Fruit fly (Drosophila melanogaster) whole organism, embryonic: ENCODE measurements around the gene CG8420.
A peak's percentile ranks its signal among the peaks of the same experiment; 100 is the strongest.

ENCODE experiments used
- C15 ChIP-seq: fragments of 200-800 bp; sonication (Bioruptor generic); IDR thresholded peaks from 3 replicates; pipeline ENCODE4 v1.3.6; 2022; ENCODE audit warnings: missing biosample characterization, missing genetic modification characterization
- CG11085 ChIP-seq: fragments of 200-800 bp; sonication (Bioruptor generic); IDR thresholded peaks from 2 replicates; pipeline ENCODE4 v1.3.6; 2022; ENCODE audit warnings: missing biosample characterization, missing genetic modification characterization
- CG11504 ChIP-seq: fragments of 200-800 bp; sonication (Bioruptor generic); optimal IDR thresholded peaks from 3 replicates; lab custom pipeline; 2019; ENCODE audit warnings: missing biosample characterization, mild to moderate bottlenecking, missing genetic modification characterization, moderate library complexity
- CG13424 ChIP-seq: fragments of 200-800 bp; sonication (Bioruptor generic); optimal IDR thresholded peaks from 2 replicates; lab custom pipeline; 2019; ENCODE audit warnings: missing biosample characterization, mild to moderate bottlenecking, missing genetic modification characterization, moderate library complexity
- CG1603 ChIP-seq: fragments of 200-800 bp; sonication (Bioruptor generic); optimal IDR thresholded peaks from 2 replicates; lab custom pipeline; 2019; ENCODE audit warnings: missing biosample characterization, mild to moderate bottlenecking, missing genetic modification characterization, moderate library complexity
- CG16813 ChIP-seq: fragments of 200-800 bp; sonication (Bioruptor generic); IDR thresholded peaks from 3 replicates; pipeline ENCODE4 v1.3.6; 2022; ENCODE audit warnings: missing biosample characterization, missing genetic modification characterization; ENCODE audit not compliant: partially characterized antibody
- CG18011 ChIP-seq: fragments of 200-800 bp; sonication (Bioruptor generic); optimal IDR thresholded peaks from 2 replicates; lab custom pipeline; 2017; ENCODE audit warnings: missing biosample characterization, missing genetic modification characterization, mild to moderate bottlenecking, moderate library complexity, missing genotype
- CG3281 ChIP-seq: fragments of 200-800 bp; sonication (Bioruptor generic); optimal IDR thresholded peaks from 3 replicates; lab custom pipeline; 2017; ENCODE audit warnings: missing biosample characterization, mild to moderate bottlenecking, missing genetic modification characterization
- CG4424 ChIP-seq: fragments of 200-800 bp; sonication (Bioruptor generic); optimal IDR thresholded peaks from 3 replicates; lab custom pipeline; 2016; ENCODE audit warnings: missing biosample characterization, missing genetic modification characterization
- CG5245 ChIP-seq: fragments of 200-800 bp; sonication (Bioruptor generic); optimal IDR thresholded peaks from 3 replicates; lab custom pipeline; 2016; ENCODE audit warnings: missing biosample characterization, missing genetic modification characterization
- CG6254 ChIP-seq: fragments of 200-800 bp; sonication (Bioruptor generic); optimal IDR thresholded peaks from 3 replicates; lab custom pipeline; 2017; ENCODE audit warnings: mild to moderate bottlenecking, missing biosample characterization, missing genetic modification reagents, missing genetic modification characterization
- CG6654 ChIP-seq: fragments of 200-800 bp; sonication (Bioruptor generic); optimal IDR thresholded peaks from 2 replicates; lab custom pipeline; 2017; ENCODE audit warnings: missing biosample characterization, mild to moderate bottlenecking, missing genetic modification characterization
- CG6689 ChIP-seq: fragments of 200-800 bp; sonication (Bioruptor generic); IDR thresholded peaks from 2 replicates; pipeline ENCODE4 v1.3.6; 2022; ENCODE audit warnings: missing biosample characterization, missing genetic modification characterization
- CG6791 ChIP-seq: fragments of 200-800 bp; sonication (Bioruptor generic); IDR thresholded peaks from 3 replicates; pipeline ENCODE4 v1.3.6; 2022; ENCODE audit warnings: missing biosample characterization, missing genetic modification characterization; ENCODE audit not compliant: partially characterized antibody
- CG7745 ChIP-seq: fragments of 200-800 bp; sonication (Bioruptor generic); optimal IDR thresholded peaks from 2 replicates; lab custom pipeline; 2018; ENCODE audit warnings: missing biosample characterization, mild to moderate bottlenecking, missing genetic modification characterization, moderate library complexity
- CG7839 ChIP-seq: fragments of 200-800 bp; sonication (Bioruptor generic); optimal IDR thresholded peaks from 3 replicates; lab custom pipeline; 2018; ENCODE audit warnings: missing biosample characterization, mild to moderate bottlenecking, missing genetic modification characterization, moderate library complexity
- D19A ChIP-seq: fragments of 200-800 bp; optimal IDR thresholded peaks from 3 replicates; lab custom pipeline; 2019; ENCODE audit warnings: missing biosample characterization, mild to moderate bottlenecking, missing genetic modification characterization, moderate library complexity
- Hr51 ChIP-seq, 2 experiments: fragments of 200-800 bp; sonication (Bioruptor generic); optimal IDR thresholded peaks; 2 replicates in 1 of 2; 3 replicates in 1 of 2; lab custom pipeline; 2016 to 2018; ENCODE audit warnings: missing biosample characterization in 2 of 2, missing genetic modification characterization in 2 of 2, mild to moderate bottlenecking in 1 of 2, moderate library complexity in 1 of 2
- PHDP ChIP-seq: fragments of 200-800 bp; sonication (Bioruptor generic); optimal IDR thresholded peaks from 3 replicates; lab custom pipeline; 2018; ENCODE audit warnings: missing biosample characterization, mild to moderate bottlenecking, missing genetic modification characterization, moderate library complexity
- Xrp1 ChIP-seq: fragments of 200-800 bp; sonication (Bioruptor generic); IDR thresholded peaks from 2 replicates; pipeline ENCODE4 v1.3.6; 2022; ENCODE audit warnings: missing biosample characterization, missing genetic modification characterization
- YL-1 ChIP-seq: fragments of 200-800 bp; sonication (Bioruptor generic); optimal IDR thresholded peaks from 3 replicates; lab custom pipeline; 2017; ENCODE audit warnings: missing biosample characterization, mild to moderate bottlenecking, missing genetic modification characterization
- ab ChIP-seq: fragments of 200-800 bp; sonication (Bioruptor generic); optimal IDR thresholded peaks from 2 replicates; lab custom pipeline; 2016; ENCODE audit warnings: missing biosample characterization, missing genetic modification characterization
- abd-A ChIP-seq: fragments of 200-800 bp; sonication (Bioruptor generic); optimal IDR thresholded peaks from 3 replicates; lab custom pipeline; 2019; ENCODE audit warnings: missing biosample characterization, mild to moderate bottlenecking, missing genetic modification characterization, moderate library complexity
- amos ChIP-seq: fragments of 200-800 bp; sonication (Bioruptor generic); IDR thresholded peaks from 2 replicates; pipeline ENCODE4 v1.3.6; 2022; ENCODE audit warnings: missing biosample characterization, missing genetic modification characterization; ENCODE audit not compliant: partially characterized antibody
- ara ChIP-seq: fragments of 200-800 bp; sonication (Bioruptor generic); IDR thresholded peaks from 2 replicates; pipeline ENCODE4 v1.3.6; 2022; ENCODE audit warnings: missing biosample characterization, missing genetic modification characterization
- bsh ChIP-seq, 2 experiments: fragments of 200-800 bp; sonication (Bioruptor generic); optimal IDR thresholded peaks; 2 replicates each; lab custom pipeline; 2017 to 2018; ENCODE audit warnings: mild to moderate bottlenecking in 2 of 2, missing biosample characterization in 2 of 2, missing genetic modification characterization in 2 of 2, moderate library complexity in 1 of 2
- crol ChIP-seq: fragments of 200-800 bp; sonication (Bioruptor generic); IDR thresholded peaks from 2 replicates; pipeline ENCODE4 v1.3.6; 2022; ENCODE audit warnings: missing biosample characterization, missing genetic modification characterization
- dmrt11E ChIP-seq: fragments of 200-800 bp; sonication (Bioruptor generic); optimal IDR thresholded peaks from 3 replicates; lab custom pipeline; 2018; ENCODE audit warnings: missing biosample characterization, mild to moderate bottlenecking, missing genetic modification characterization, moderate library complexity
- dysf ChIP-seq: fragments of 200-800 bp; sonication (Bioruptor generic); IDR thresholded peaks from 3 replicates; pipeline ENCODE4 v1.3.6; 2022; ENCODE audit warnings: missing biosample characterization, missing genetic modification characterization
- fru ChIP-seq: fragments of >200 bp; optimal IDR thresholded peaks from 2 replicates; lab custom pipeline; 2017
- gem ChIP-seq: fragments of 200-800 bp; sonication (Bioruptor generic); optimal IDR thresholded peaks from 2 replicates; lab custom pipeline; 2019; ENCODE audit warnings: missing biosample characterization, mild to moderate bottlenecking, missing genetic modification characterization, moderate library complexity
- grau ChIP-seq: fragments of 200-800 bp; optimal IDR thresholded peaks from 3 replicates; lab custom pipeline; 2019; ENCODE audit warnings: missing biosample characterization, mild to moderate bottlenecking, missing genetic modification characterization, moderate library complexity
- inv ChIP-seq: fragments of 200-800 bp; sonication (Bioruptor generic); IDR thresholded peaks from 2 replicates; pipeline ENCODE4 v1.3.6; 2022; ENCODE audit warnings: missing biosample characterization, missing genetic modification characterization; ENCODE audit not compliant: partially characterized antibody
- lab ChIP-seq: fragments of 200-800 bp; sonication (Bioruptor generic); optimal IDR thresholded peaks from 3 replicates; lab custom pipeline; 2017; ENCODE audit warnings: missing biosample characterization, missing genetic modification characterization, mild to moderate bottlenecking, moderate library complexity, missing genetic modification reagents
- lbe ChIP-seq: fragments of 200-800 bp; sonication (Bioruptor generic); optimal IDR thresholded peaks from 2 replicates; lab custom pipeline; 2016; ENCODE audit warnings: missing biosample characterization, mild to moderate bottlenecking, missing genetic modification characterization
- lola ChIP-seq, 3 experiments: fragments of >200 bp in 2 of 3; fragments of 200-800 bp in 1 of 3; sonication (Bioruptor generic) in 1 of 3; optimal IDR thresholded peaks; 2 replicates each; lab custom pipeline; 2017 to 2019; ENCODE audit warnings: missing biosample characterization in 3 of 3, missing genetic modification characterization in 3 of 3, mild to moderate bottlenecking in 1 of 3, moderate library complexity in 1 of 3
- mam ChIP-seq: fragments of 200-800 bp; sonication (Bioruptor generic); optimal IDR thresholded peaks from 3 replicates; lab custom pipeline; 2016; ENCODE audit warnings: missing biosample characterization, missing genetic modification characterization
- nmo ChIP-seq: fragments of 200-800 bp; sonication (Bioruptor generic); optimal IDR thresholded peaks from 2 replicates; lab custom pipeline; 2018; ENCODE audit warnings: missing biosample characterization, mild to moderate bottlenecking, missing genetic modification characterization, moderate library complexity
- org-1 ChIP-seq: fragments of 200-800 bp; sonication (Bioruptor generic); optimal IDR thresholded peaks from 2 replicates; lab custom pipeline; 2017; ENCODE audit warnings: missing biosample characterization, missing genetic modification characterization
- pho ChIP-seq: fragments of 200-800 bp; sonication (Bioruptor generic); optimal IDR thresholded peaks from 2 replicates; lab custom pipeline; 2016; ENCODE audit warnings: missing biosample characterization, missing genetic modification characterization
- phol ChIP-seq: fragments of 200-800 bp; sonication (Bioruptor generic); optimal IDR thresholded peaks from 3 replicates; lab custom pipeline; 2018; ENCODE audit warnings: missing biosample characterization, mild to moderate bottlenecking, missing genetic modification characterization, moderate library complexity
- row ChIP-seq: fragments of 200-800 bp; sonication (Bioruptor generic); IDR thresholded peaks from 3 replicates; pipeline ENCODE4 v1.3.6; 2022; ENCODE audit warnings: missing biosample characterization, missing genetic modification characterization
- sens ChIP-seq: fragments of 200-800 bp; sonication (Bioruptor generic); peaks from one replicate; lab custom pipeline; 2016; ENCODE audit warnings: missing biosample characterization, missing genetic modification characterization
- slbo ChIP-seq: fragments of 200-800 bp; sonication (Bioruptor generic); IDR thresholded peaks from 2 replicates; pipeline ENCODE4 v1.3.6; 2022; ENCODE audit warnings: missing biosample characterization, missing genetic modification characterization
- slou ChIP-seq: fragments of 200-800 bp; sonication (Bioruptor generic); optimal IDR thresholded peaks from 3 replicates; lab custom pipeline; 2016; ENCODE audit warnings: missing biosample characterization, missing genetic modification characterization
- sna ChIP-seq: fragments of 200-800 bp; sonication (Bioruptor generic); IDR thresholded peaks from 2 replicates; pipeline ENCODE4 v1.3.6; 2022; ENCODE audit warnings: missing biosample characterization, missing genetic modification characterization; ENCODE audit not compliant: partially characterized antibody
- yki ChIP-seq: fragments of >200 bp; optimal IDR thresholded peaks from 3 replicates; lab custom pipeline; 2018

Gene CG8420

DNA sequence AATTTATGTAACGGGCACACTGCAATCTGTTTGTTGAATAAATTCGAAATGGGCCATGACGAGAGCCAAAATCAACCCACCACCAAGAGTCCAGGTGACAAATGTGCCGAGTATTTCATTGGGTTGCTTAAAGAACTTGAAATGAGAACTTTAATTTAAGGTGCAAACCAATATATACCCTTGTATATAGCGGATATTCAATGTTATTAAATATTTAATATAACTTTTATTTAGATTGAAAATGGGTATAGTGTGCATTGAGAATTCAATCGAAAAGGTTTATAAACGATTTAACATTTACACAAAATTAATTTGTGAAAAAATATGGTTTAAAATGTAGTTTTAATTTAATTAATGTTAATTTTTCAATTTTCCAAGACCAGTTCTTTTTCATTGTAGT is at the start of gene CG8420:
TSS of gene CG8420 (plus strand) at position 284 of the 400 bp plus-strand sequence.
- TF ChIP-seq slou (GFP tag; lab: Kevin White, UChicago) (no peak), lola (GFP tag; optimal IDR thresholded peaks at IDR 0.05; lab: Kevin White, UChicago) (peak in 1 of 3 experiments; percentile 59), lbe (GFP tag; lab: Kevin White, UChicago) (no peak), CG6254 (GFP tag; lab: Kevin White, UChicago) (no peak), org-1 (GFP tag; lab: Kevin White, UChicago) (no peak), CG7745 (tag; lab: Kevin White, UChicago) (peak; percentile 52), CG6689 (0 out of 2 replicates have a peak, but pooled peaks have one; percentile 13), D19A (tag; lab: Kevin White, UChicago) (peak; percentile 49), bsh (GFP tag; optimal IDR thresholded peaks at IDR 0.05; lab: Kevin White, UChicago) (peak in 1 of 2 experiments; percentile 69), nmo (GFP tag; lab: Kevin White, UChicago) (peak; percentile 3), crol (GFP tag; lab: Robert Waterston, UW) (no peak), CG18011 (GFP tag; lab: Kevin White, UChicago) (no peak)
- TF ChIP-seq, all 482 proteins: peak for 6

DNA sequence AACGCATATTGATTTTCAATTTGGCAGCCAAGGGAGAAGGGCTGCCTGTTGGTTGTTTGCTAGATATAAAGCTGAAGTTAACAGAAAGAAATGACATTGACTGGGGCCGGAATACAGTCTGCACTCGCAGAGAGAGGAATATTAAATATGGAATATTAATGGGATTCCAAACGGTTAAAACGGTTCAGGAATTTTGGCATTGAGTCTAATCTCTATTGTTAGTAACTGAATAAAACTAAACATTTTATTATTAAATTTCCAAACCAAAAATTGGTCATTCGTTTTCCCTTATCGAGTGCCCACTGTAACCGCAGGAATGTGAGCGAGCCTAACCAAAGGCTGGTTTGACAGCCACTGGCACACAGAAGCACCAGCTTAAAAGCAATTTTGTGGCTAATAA is 33.4 kb upstream of the CG8420 start:
- TF ChIP-seq sens (GFP tag; lab: Kevin White, UChicago) (peak; percentile 83), CG7839 (tag; lab: Kevin White, UChicago) (peak; percentile 3), CG5245 (GFP tag; lab: Kevin White, UChicago) (no peak), gem (tag; lab: Kevin White, UChicago) (peak; percentile 23), grau (tag; lab: Kevin White, UChicago) (peak; percentile 73), dmrt11E (peak; percentile 5), slbo (GFP tag; lab: Robert Waterston, UW) (0 out of 2 replicates have a peak, but pooled peaks have one; percentile 23), sna (no peak), amos (GFP tag; lab: Robert Waterston, UW) (no peak), phol (tag; lab: Kevin White, UChicago) (peak; percentile 3), YL-1 (GFP tag; lab: Kevin White, UChicago) (no peak), row (peak; percentile 53), Xrp1 (peak; percentile 35; the same call in 1 of the 2 replicates), CG11504 (tag; lab: Kevin White, UChicago) (peak; percentile 31), CG13424 (tag; lab: Kevin White, UChicago) (peak; percentile 1), CG3281 (GFP tag; lab: Kevin White, UChicago) (no peak), CG1603 (tag; lab: Kevin White, UChicago) (peak; percentile 19), dysf (GFP tag; lab: Robert Waterston, UW) (0 out of 3 replicates have a peak, but pooled peaks have one; percentile 28), CG6654 (GFP tag; lab: Kevin White, UChicago) (peak; percentile 71), fru (lab: Kevin White, UChicago) (no peak), CG11085 (GFP tag; lab: Robert Waterston, UW) (no peak), ara (GFP tag; lab: Robert Waterston, UW) (peak; percentile 37; the same call in 1 of the 2 replicates), Hr51 (GFP tag; optimal IDR thresholded peaks at IDR 0.05; lab: Kevin White, UChicago) (peak in 1 of 2 experiments; percentile 14)

DNA sequence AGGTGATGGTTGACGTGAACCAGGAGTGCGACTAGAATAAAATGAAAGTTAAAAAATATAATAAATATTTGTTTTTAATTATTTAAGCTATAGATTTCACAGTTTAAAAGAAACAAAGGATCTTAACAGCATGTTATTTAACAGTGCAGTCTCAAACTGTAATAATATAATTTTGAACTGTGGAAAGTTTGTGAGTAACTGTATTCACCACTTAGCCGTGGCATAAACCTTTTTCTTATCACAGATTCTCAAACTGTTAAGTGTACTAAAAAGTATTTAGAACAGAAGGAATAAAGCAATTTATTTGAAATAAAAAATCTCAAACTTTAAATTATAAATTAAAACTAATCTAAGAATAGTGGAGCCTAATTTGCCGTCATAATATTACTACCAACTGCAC is 32.2 kb upstream of the CG8420 start:
- peak; percentile 5 for TF ChIP-seq nmo (GFP tag; lab: Kevin White, UChicago)
- TF ChIP-seq lab (GFP tag; lab: Kevin White, UChicago) = no peak
- TF ChIP-seq CG4424 = no peak
- peak; percentile 100 for TF ChIP-seq CG6654 (GFP tag; lab: Kevin White, UChicago)
- TF ChIP-seq yki (lab: Kevin White, UChicago) = peak; percentile 20
- TF ChIP-seq CG16813 (GFP tag; lab: Robert Waterston, UW) = peak; percentile 44; the same call in 2 of the 3 replicates
- TF ChIP-seq pho = no peak
- peak; percentile 49 for TF ChIP-seq abd-A
- TF ChIP-seq gem (tag; lab: Kevin White, UChicago) = peak; percentile 19
- TF ChIP-seq ab (GFP tag; lab: Kevin White, UChicago) = no peak
- TF ChIP-seq CG11504 (tag; lab: Kevin White, UChicago) = peak; percentile 81
- no peak for TF ChIP-seq CG6791 (GFP tag; lab: Robert Waterston, UW)
- no peak for TF ChIP-seq mam (GFP tag; lab: Kevin White, UChicago)
- TF ChIP-seq C15 = no peak
- TF ChIP-seq PHDP (tag; lab: Kevin White, UChicago) = peak; percentile 1
- peak; percentile 6 for TF ChIP-seq CG7839 (tag; lab: Kevin White, UChicago)
- TF ChIP-seq inv (GFP tag; lab: Robert Waterston, UW) = peak; percentile 39; the same call in 1 of the 2 replicates
